Worm (Caenorhabditis elegans): ENCODE measurements around the gene C16D9.3.

C16D9.3 gene

ce11 chrV:8206931-8207330, 32.9 kb downstream of the C16D9.3 start, which contains the start of gene timp-1:
TSS of gene timp-1 (plus strand) at chrV:8207235.
- TF ChIP-seq ceh-2 (tag; optimal IDR thresholded peaks at IDR 0.05) (no peak), pros-1 (tag; optimal IDR thresholded peaks at IDR 0.05) (no peak), unc-42 (tag; optimal IDR thresholded peaks at IDR 0.05) (no peak), madf-2 (tag; optimal IDR thresholded peaks at IDR 0.05) (no peak)

DNA sequence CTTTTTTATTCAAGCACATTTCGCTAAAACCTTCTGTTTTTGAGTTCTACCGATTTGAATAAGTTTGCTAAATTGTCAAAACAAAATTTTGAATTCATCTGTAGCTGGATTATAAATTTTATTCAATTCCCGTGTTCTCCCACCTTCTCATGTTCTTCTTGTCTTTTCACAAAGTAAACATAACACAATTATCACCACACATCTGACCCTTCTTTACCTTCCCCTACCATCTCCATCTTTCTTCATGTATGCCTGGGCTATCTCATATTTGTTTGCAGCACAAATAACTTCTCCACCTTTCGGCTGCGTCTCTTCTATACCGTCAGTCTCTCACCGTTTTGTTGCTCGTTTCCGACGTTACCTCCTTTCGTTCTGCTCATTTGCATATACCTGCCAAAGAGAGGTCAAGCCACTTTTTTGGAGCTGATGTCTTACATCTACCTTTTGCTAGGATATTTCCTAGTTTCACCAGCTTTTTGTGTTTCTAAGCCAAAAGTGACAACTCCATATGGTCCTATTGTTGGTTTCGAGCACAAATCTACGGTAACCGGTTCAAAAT, 36.7 kb downstream of the C16D9.3 start, which contains the start of gene cest-17:
TSS of gene cest-17 (plus strand) at position 248 of the 559 bp plus-strand sequence.
- TF ChIP-seq tbx-2 (tag; optimal IDR thresholded peaks at IDR 0.05): peak; percentile 20
- no peak for TF ChIP-seq hlh-30 (tag; optimal IDR thresholded peaks at IDR 0.05; ENCODE audit: insufficient read depth)

DNA sequence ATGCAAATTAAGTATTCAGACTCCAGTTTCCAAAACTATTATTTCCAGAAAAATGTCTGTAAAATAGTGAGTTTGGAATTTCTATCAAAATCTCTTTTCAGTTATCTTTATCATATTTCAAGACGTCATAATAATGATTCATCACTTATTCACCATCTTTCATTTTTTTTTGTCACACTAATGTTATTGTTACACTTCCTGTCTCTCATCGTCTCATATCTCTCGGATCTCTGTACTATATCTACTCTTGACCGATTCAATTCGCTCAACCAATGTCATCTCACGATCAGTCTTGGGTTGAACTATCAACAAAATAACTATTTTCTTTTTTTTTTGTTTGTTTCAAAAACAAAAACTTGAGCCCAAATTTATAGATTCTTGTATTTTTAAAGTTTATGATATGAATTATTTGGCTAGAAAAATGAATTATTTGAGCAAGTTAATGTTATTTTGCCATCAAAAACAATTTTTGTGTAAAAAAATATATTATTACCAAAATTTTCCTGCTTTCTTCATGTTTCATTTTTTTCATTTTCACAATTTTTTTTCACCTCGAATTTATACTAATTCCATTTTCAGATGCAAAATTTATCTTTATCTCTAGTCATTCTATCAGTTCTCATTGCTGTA, 38.5 kb downstream of the C16D9.3 start, which contains the start of gene cri-2:
TSS of gene cri-2 (plus strand) at position 580 of the 630 bp plus-strand sequence.
- TF ChIP-seq ceh-24 (tag; optimal IDR thresholded peaks at IDR 0.05): no peak
- TF ChIP-seq mec-3 (tag; optimal IDR thresholded peaks at IDR 0.05; ENCODE audit: borderline replicate concordance): no peak
- no peak for TF ChIP-seq elt-2 (tag; optimal IDR thresholded peaks at IDR 0.05)
- TF ChIP-seq ceh-31 (tag; optimal IDR thresholded peaks at IDR 0.05): no peak
- no peak for TF ChIP-seq pag-3 (tag; optimal IDR thresholded peaks at IDR 0.05; ENCODE audit: borderline replicate concordance)
- no peak for TF ChIP-seq dve-1 (tag; optimal IDR thresholded peaks at IDR 0.05)
- TF ChIP-seq ceh-45 (GFP tag; IDR thresholded peaks at IDR 0.05): no peak
- no peak for TF ChIP-seq elt-4 (tag; optimal IDR thresholded peaks at IDR 0.05)
- no peak for TF ChIP-seq gmeb-2 (tag; optimal IDR thresholded peaks at IDR 0.05)
- TF ChIP-seq tbx-2 (tag; optimal IDR thresholded peaks at IDR 0.05): no peak
- no peak for TF ChIP-seq unc-42 (tag; optimal IDR thresholded peaks at IDR 0.05)
- no peak for TF ChIP-seq sox-2 (GFP tag; IDR thresholded peaks at IDR 0.05)
- TF ChIP-seq ama-1 (optimal IDR thresholded peaks at IDR 0.05): no peak
- TF ChIP-seq pat-9 (tag; optimal IDR thresholded peaks at IDR 0.05): no peak
- TF ChIP-seq odd-2 (tag; optimal IDR thresholded peaks at IDR 0.05): no peak
- TF ChIP-seq fkh-6 (tag; optimal IDR thresholded peaks at IDR 0.05): no peak
- no peak for TF ChIP-seq T23F11.4 (GFP tag; optimal IDR thresholded peaks at IDR 0.05)

DNA sequence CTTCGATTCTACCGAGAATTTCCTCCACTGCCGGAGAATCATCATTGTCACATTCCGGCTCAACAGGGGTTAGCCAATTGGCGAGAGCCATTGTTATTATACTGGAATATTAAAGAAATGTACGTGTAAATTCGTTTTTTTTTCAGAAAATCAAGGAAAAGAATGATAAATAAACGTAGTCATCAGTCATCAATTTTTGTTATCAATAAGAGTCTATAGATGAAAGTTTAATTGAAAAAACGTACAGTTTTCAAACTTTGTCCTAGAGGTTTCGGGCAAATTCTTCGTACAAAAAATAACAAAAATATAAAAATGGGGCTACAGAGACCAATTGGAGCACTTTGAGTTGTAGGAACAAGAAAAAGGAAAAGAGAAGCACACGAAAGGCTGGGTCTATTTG, 40.8 kb downstream of the C16D9.3 start, which contains the start of gene F20D6.11:
TSS of gene F20D6.11 (minus strand) at position 101 of the 400 bp plus-strand sequence.
- TF ChIP-seq rnt-1 (tag; optimal IDR thresholded peaks at IDR 0.05): no peak
- no peak for TF ChIP-seq K02D7.2 (tag; optimal IDR thresholded peaks at IDR 0.05)
- TF ChIP-seq ceh-6 (GFP tag; optimal IDR thresholded peaks at IDR 0.05): no peak
- TF ChIP-seq ceh-19 (GFP tag; optimal IDR thresholded peaks at IDR 0.05): no peak
- no peak for TF ChIP-seq tbx-7 (tag; optimal IDR thresholded peaks at IDR 0.05)
- no peak for TF ChIP-seq dve-1 (tag; optimal IDR thresholded peaks at IDR 0.05)
- TF ChIP-seq fax-1 (tag; optimal IDR thresholded peaks at IDR 0.05): no peak
- TF ChIP-seq ahr-1 (tag; optimal IDR thresholded peaks at IDR 0.05): no peak
- TF ChIP-seq ceh-14 (tag; optimal IDR thresholded peaks at IDR 0.05): no peak
- no peak for TF ChIP-seq eyg-1 (tag; optimal IDR thresholded peaks at IDR 0.05)

- TF ChIP-seq sdc-2 (tag; optimal IDR thresholded peaks at IDR 0.05) (no peak), unc-55 (GFP tag; optimal IDR thresholded peaks at IDR 0.05) (no peak), Y22D7AL.16 (tag; optimal IDR thresholded peaks at IDR 0.05) (no peak), pqm-1 (tag; optimal IDR thresholded peaks at IDR 0.05) (no peak), ceh-14 (tag; optimal IDR thresholded peaks at IDR 0.05) (no peak), hlh-15 (tag; optimal IDR thresholded peaks at IDR 0.05) (no peak)
Measured at ce11 chrV:8196993-8197392, 42.8 kb downstream of the C16D9.3 start.

All from whole organism, late embryonic.